Fruit fly (Drosophila melanogaster) whole organism, embryonic: ENCODE results near the gene CG34268.

Experiments
- Abd-B ChIP-seq: fragments of 200-800 bp; sonication (Bioruptor generic); optimal IDR thresholded peaks from 2 replicates; lab custom pipeline; 2018; ENCODE audit warnings: missing biosample characterization, mild to moderate bottlenecking, missing genetic modification characterization, moderate library complexity
- Asciz ChIP-seq: fragments of 200-800 bp; sonication (Bioruptor generic); optimal IDR thresholded peaks from 2 replicates; lab custom pipeline; 2017; ENCODE audit warnings: missing biosample characterization, mild to moderate bottlenecking, missing genetic modification characterization, missing genetic modification reagents
- Awh ChIP-seq: fragments of 200-800 bp; sonication (Bioruptor generic); IDR thresholded peaks from 2 replicates; pipeline ENCODE4, ENCODE4 v1.3.6; 2022; ENCODE audit warnings: missing biosample characterization, missing genetic modification characterization
- Blimp-1 ChIP-seq: fragments of 200-800 bp; sonication (Bioruptor generic); optimal IDR thresholded peaks from 3 replicates; lab custom pipeline; 2018; ENCODE audit warnings: missing biosample characterization, missing genetic modification characterization, mild to moderate bottlenecking, moderate library complexity, missing genetic modification reagents
- CG10565 ChIP-seq: fragments of 200-800 bp; sonication (Bioruptor generic); optimal IDR thresholded peaks from 3 replicates; lab custom pipeline; 2016; ENCODE audit warnings: missing biosample characterization, mild to moderate bottlenecking, missing genetic modification characterization
- CG11456 ChIP-seq: fragments of 200-800 bp; sonication (Bioruptor generic); IDR thresholded peaks from 3 replicates; pipeline ENCODE4 v1.3.6; 2022; ENCODE audit warnings: missing biosample characterization, missing genetic modification characterization
- CG11504 ChIP-seq: fragments of 200-800 bp; sonication (Bioruptor generic); optimal IDR thresholded peaks from 3 replicates; lab custom pipeline; 2019; ENCODE audit warnings: missing biosample characterization, mild to moderate bottlenecking, missing genetic modification characterization, moderate library complexity
- CG12391 ChIP-seq: fragments of 200-800 bp; sonication (Bioruptor generic); optimal IDR thresholded peaks from 3 replicates; lab custom pipeline; 2018; ENCODE audit warnings: missing biosample characterization, mild to moderate bottlenecking, missing genetic modification characterization, moderate library complexity
- CG13296 ChIP-seq: fragments of 200-800 bp; sonication (Bioruptor generic); optimal IDR thresholded peaks from 3 replicates; lab custom pipeline; 2018; ENCODE audit warnings: missing biosample characterization, mild to moderate bottlenecking, missing genetic modification characterization
- CG13624 ChIP-seq: fragments of 200-800 bp; sonication (Bioruptor generic); optimal IDR thresholded peaks from 2 replicates; lab custom pipeline; 2016; ENCODE audit warnings: missing biosample characterization, missing genetic modification characterization
- CG16779 ChIP-seq: fragments of 200-800 bp; sonication (Bioruptor generic); IDR thresholded peaks from 2 replicates; pipeline ENCODE4 v1.3.6; 2022; ENCODE audit warnings: missing biosample characterization, missing genetic modification characterization
- CG16863 ChIP-seq: fragments of 200-800 bp; sonication (Bioruptor generic); optimal IDR thresholded peaks from 3 replicates; lab custom pipeline; 2016; ENCODE audit warnings: missing biosample characterization, missing genetic modification characterization
- CG17361 ChIP-seq: fragments of 200-800 bp; sonication (Bioruptor generic); IDR thresholded peaks from 3 replicates; pipeline ENCODE4 v1.3.6; 2022; ENCODE audit warnings: missing biosample characterization, missing genetic modification characterization
- CG2199 ChIP-seq: fragments of 200-800 bp; sonication (Bioruptor generic); IDR thresholded peaks from 3 replicates; pipeline ENCODE4 v1.3.6; 2022; ENCODE audit warnings: missing biosample characterization, missing genetic modification characterization
- CG30403 ChIP-seq: fragments of 200-800 bp; sonication (Bioruptor generic); optimal IDR thresholded peaks from 3 replicates; lab custom pipeline; 2016; ENCODE audit warnings: missing biosample characterization, missing genetic modification characterization
- CG3163 ChIP-seq: fragments of 200-800 bp; sonication (Bioruptor generic); optimal IDR thresholded peaks from 3 replicates; lab custom pipeline; 2016; ENCODE audit warnings: missing biosample characterization, missing genetic modification characterization
- CG3838 ChIP-seq: fragments of 200-800 bp; sonication (Bioruptor generic); optimal IDR thresholded peaks from 3 replicates; lab custom pipeline; 2016; ENCODE audit warnings: missing biosample characterization, missing genetic modification characterization
- CG4424 ChIP-seq: fragments of 200-800 bp; sonication (Bioruptor generic); optimal IDR thresholded peaks from 3 replicates; lab custom pipeline; 2016; ENCODE audit warnings: missing biosample characterization, missing genetic modification characterization
- CG8924 ChIP-seq: fragments of 200-800 bp; optimal IDR thresholded peaks from 3 replicates; lab custom pipeline; 2019; ENCODE audit warnings: missing biosample characterization, mild to moderate bottlenecking, missing genetic modification characterization, moderate library complexity
- Chrac-16 ChIP-seq: fragments of 200-800 bp; sonication (Bioruptor generic); optimal IDR thresholded peaks from 3 replicates; lab custom pipeline; 2016; ENCODE audit warnings: missing biosample characterization, missing genetic modification characterization
- Dad ChIP-seq: fragments of 200-800 bp; sonication (Bioruptor generic); optimal IDR thresholded peaks from 3 replicates; lab custom pipeline; 2016; ENCODE audit warnings: missing biosample characterization, missing genetic modification characterization
- Drgx ChIP-seq: fragments of 200-800 bp; sonication (Bioruptor generic); IDR thresholded peaks from 2 replicates; pipeline ENCODE4 v1.3.6; 2022; ENCODE audit warnings: missing biosample characterization, missing genetic modification characterization
- HLH3B ChIP-seq: fragments of 200-800 bp; sonication (Bioruptor generic); IDR thresholded peaks from 2 replicates; pipeline ENCODE4 v1.3.6; 2022; ENCODE audit warnings: missing biosample characterization, missing genetic modification characterization
- HLH54F ChIP-seq: fragments of 200-800 bp; sonication (Bioruptor generic); optimal IDR thresholded peaks from 3 replicates; lab custom pipeline; 2016; ENCODE audit warnings: missing biosample characterization, missing genetic modification characterization
- HLHmδ ChIP-seq: fragments of 200-800 bp; sonication (Bioruptor generic); optimal IDR thresholded peaks from 2 replicates; lab custom pipeline; 2018; ENCODE audit warnings: missing biosample characterization, mild to moderate bottlenecking, missing genetic modification characterization, moderate library complexity
- Hand ChIP-seq: fragments of 200-800 bp; sonication (Bioruptor generic); optimal IDR thresholded peaks from 2 replicates; lab custom pipeline; 2017; ENCODE audit warnings: mild to moderate bottlenecking, missing biosample characterization, missing genetic modification reagents, missing genetic modification characterization
- NC2β ChIP-seq: fragments of 200-800 bp; sonication (Bioruptor generic); optimal IDR thresholded peaks from 2 replicates; lab custom pipeline; 2016; ENCODE audit warnings: missing biosample characterization, missing genetic modification characterization
- Side ChIP-seq: fragments of 200-800 bp; sonication (Bioruptor generic); optimal IDR thresholded peaks from 2 replicates; lab custom pipeline; 2016; ENCODE audit warnings: missing biosample characterization, missing genetic modification characterization
- Sry-β ChIP-seq: fragments of 200-800 bp; sonication (Bioruptor generic); optimal IDR thresholded peaks from 2 replicates; lab custom pipeline; 2018; ENCODE audit warnings: missing biosample characterization, mild to moderate bottlenecking, missing genetic modification characterization, moderate library complexity
- Stat92E ChIP-seq, 3 experiments: fragments of >200 bp in 2 of 3; fragments of 200-800 bp in 1 of 3; sonication (Bioruptor generic) in 1 of 3; optimal IDR thresholded peaks; 2 replicates each; lab custom pipeline; 2017 to 2019; ENCODE audit warnings: missing biosample characterization in 3 of 3, missing genetic modification characterization in 3 of 3, mild to moderate bottlenecking in 1 of 3, moderate library complexity in 1 of 3
- ac ChIP-seq: fragments of 200-800 bp; sonication (Bioruptor generic); optimal IDR thresholded peaks from 3 replicates; lab custom pipeline; 2017; ENCODE audit warnings: missing biosample characterization, mild to moderate bottlenecking, missing genetic modification characterization
- ap ChIP-seq: fragments of 200-800 bp; sonication (Bioruptor generic); IDR thresholded peaks from 2 replicates; pipeline ENCODE4 v1.3.6; 2022; ENCODE audit warnings: missing biosample characterization, missing genetic modification characterization
- bab2 ChIP-seq: fragments of 200-800 bp; sonication (Bioruptor generic); optimal IDR thresholded peaks from 2 replicates; lab custom pipeline; 2016; ENCODE audit warnings: missing biosample characterization, missing genetic modification characterization
- chm ChIP-seq: fragments of 200-800 bp; sonication (Bioruptor generic); IDR thresholded peaks from 2 replicates; pipeline ENCODE4 v1.3.6; 2022; ENCODE audit warnings: missing biosample characterization, missing genetic modification characterization
- ci ChIP-seq: fragments of 200-800 bp; sonication (Bioruptor generic); IDR thresholded peaks from 3 replicates; pipeline ENCODE4 v1.3.6; 2022; ENCODE audit warnings: missing biosample characterization, missing genetic modification characterization
- crol ChIP-seq: fragments of 200-800 bp; sonication (Bioruptor generic); IDR thresholded peaks from 2 replicates; pipeline ENCODE4 v1.3.6; 2022; ENCODE audit warnings: missing biosample characterization, missing genetic modification characterization
- crp ChIP-seq, 2 experiments: fragments of 200-800 bp; sonication (Bioruptor generic); optimal IDR thresholded peaks; 2 replicates in 1 of 2; 3 replicates in 1 of 2; lab custom pipeline; 2017; ENCODE audit warnings: missing biosample characterization in 2 of 2, missing genetic modification characterization in 2 of 2, mild to moderate bottlenecking in 1 of 2, moderate library complexity in 1 of 2
- cwo ChIP-seq: fragments of 200-800 bp; sonication (Bioruptor generic); optimal IDR thresholded peaks from 3 replicates; lab custom pipeline; 2017; ENCODE audit warnings: missing biosample characterization, missing genetic modification characterization, mild to moderate bottlenecking, moderate library complexity, missing genetic modification reagents
- dmrt99B ChIP-seq: fragments of 200-800 bp; sonication (Bioruptor generic); optimal IDR thresholded peaks from 2 replicates; lab custom pipeline; 2018; ENCODE audit warnings: missing biosample characterization, mild to moderate bottlenecking, missing genetic modification characterization, moderate library complexity
- eve ChIP-seq, 2 experiments: fragments of >200 bp; optimal IDR thresholded peaks; 2 replicates each; lab custom pipeline; 2017; ENCODE audit warnings: missing biosample characterization in 2 of 2, missing genetic modification characterization in 2 of 2
- fd102C ChIP-seq: fragments of 200-800 bp; sonication (Bioruptor generic); optimal IDR thresholded peaks from 2 replicates; lab custom pipeline; 2018; ENCODE audit warnings: missing biosample characterization, mild to moderate bottlenecking, missing genetic modification characterization, moderate library complexity
- fru ChIP-seq: fragments of >200 bp; optimal IDR thresholded peaks from 2 replicates; lab custom pipeline; 2017
- hkb ChIP-seq, 2 experiments: fragments of 200-800 bp in 1 of 2; fragments of >200 bp in 1 of 2; sonication (Bioruptor generic) in 1 of 2; IDR thresholded peaks in 1 of 2; optimal IDR thresholded peaks in 1 of 2; 2 replicates each; pipeline versions ENCODE4 v1.3.6 to Lab custom; 2017 to 2022; ENCODE audit warnings: missing biosample characterization in 1 of 2, missing genetic modification characterization in 1 of 2
- lbe ChIP-seq: fragments of 200-800 bp; sonication (Bioruptor generic); optimal IDR thresholded peaks from 2 replicates; lab custom pipeline; 2016; ENCODE audit warnings: missing biosample characterization, mild to moderate bottlenecking, missing genetic modification characterization
- maf-S ChIP-seq: fragments of 200-800 bp; sonication (Bioruptor generic); optimal IDR thresholded peaks from 2 replicates; lab custom pipeline; 2016; ENCODE audit warnings: missing biosample characterization, missing genetic modification characterization
- mld ChIP-seq: fragments of 200-800 bp; sonication (Bioruptor generic); IDR thresholded peaks from 3 replicates; pipeline ENCODE4 v1.3.6; 2022; ENCODE audit warnings: missing biosample characterization, missing genetic modification characterization; ENCODE audit not compliant: partially characterized antibody
- pho ChIP-seq: fragments of 200-800 bp; sonication (Bioruptor generic); optimal IDR thresholded peaks from 2 replicates; lab custom pipeline; 2016; ENCODE audit warnings: missing biosample characterization, missing genetic modification characterization
- rib ChIP-seq: fragments of 200-800 bp; sonication (Bioruptor generic); IDR thresholded peaks from 2 replicates; pipeline ENCODE4 v1.3.6; 2022; ENCODE audit warnings: missing biosample characterization, missing genetic modification characterization
- slou ChIP-seq: fragments of 200-800 bp; sonication (Bioruptor generic); optimal IDR thresholded peaks from 3 replicates; lab custom pipeline; 2016; ENCODE audit warnings: missing biosample characterization, missing genetic modification characterization
- tin ChIP-seq: fragments of 200-800 bp; sonication (Bioruptor generic); optimal IDR thresholded peaks from 3 replicates; lab custom pipeline; 2016; ENCODE audit warnings: missing biosample characterization, missing genetic modification characterization
- tx ChIP-seq: fragments of 200-800 bp; sonication (Bioruptor generic); optimal IDR thresholded peaks from 2 replicates; lab custom pipeline; 2016; ENCODE audit warnings: missing biosample characterization, missing genetic modification characterization

CG34268 gene

DNA sequence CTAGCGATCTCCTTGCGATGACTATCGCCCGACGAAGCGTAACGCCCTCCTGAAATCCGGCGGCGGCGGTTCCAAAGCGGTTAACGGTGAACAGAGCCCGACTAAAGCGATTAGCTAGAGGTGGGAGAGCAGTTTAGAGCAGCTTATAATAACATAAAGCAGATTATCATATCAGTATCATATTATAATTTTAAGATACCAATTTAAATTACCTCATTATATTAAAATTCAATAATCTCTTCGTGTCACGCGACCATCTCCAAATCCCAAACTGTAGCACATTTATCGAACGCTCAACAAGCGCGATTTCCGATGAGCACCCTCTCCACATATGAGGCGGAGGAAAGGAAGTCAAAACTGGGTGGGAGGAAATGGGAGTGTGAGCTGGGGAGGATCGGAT, 33.0 kb downstream of the CG34268 start (continued):
- no peak for TF ChIP-seq Hand (GFP tag; lab: Kevin White, UChicago)
- no peak for TF ChIP-seq Abd-B (GFP tag; lab: Kevin White, UChicago)
- TF ChIP-seq CG16863 (GFP tag; lab: Kevin White, UChicago) = no peak
- TF ChIP-seq CG13624 = no peak
- no peak for TF ChIP-seq rib (GFP tag; lab: Robert Waterston, UW)
- TF ChIP-seq Dad (GFP tag; lab: Kevin White, UChicago) = no peak
- TF ChIP-seq slou (GFP tag; lab: Kevin White, UChicago) = no peak
- no peak for TF ChIP-seq Asciz (GFP tag; lab: Kevin White, UChicago)
- peak; percentile 65; the same call in 1 of the 2 replicates for TF ChIP-seq chm (GFP tag; lab: Robert Waterston, UW)
- TF ChIP-seq tin (GFP tag; lab: Kevin White, UChicago) = no peak
- no peak for TF ChIP-seq mld (GFP tag; lab: Robert Waterston, UW)
- TF ChIP-seq CG17361 (GFP tag; lab: Robert Waterston, UW) = 0 out of 3 replicates have a peak, but pooled peaks have one; percentile 28
- TF ChIP-seq bab2 (GFP tag; lab: Kevin White, UChicago) = no peak
- no peak for TF ChIP-seq lbe (GFP tag; lab: Kevin White, UChicago)
- no peak for TF ChIP-seq Side (GFP tag; lab: Kevin White, UChicago)
- TF ChIP-seq ci (GFP tag; lab: Robert Waterston, UW) = peak; percentile 66; the same call in 2 of the 3 replicates
- TF ChIP-seq CG16779 (GFP tag; lab: Robert Waterston, UW) = no peak
- TF ChIP-seq Drgx = 0 out of 2 replicates have a peak, but pooled peaks have one; percentile 28
- TF ChIP-seq HLH3B (GFP tag; lab: Robert Waterston, UW) = no peak; the same call in 1 of the 2 replicates
- no peak for TF ChIP-seq NC2β (GFP tag; lab: Kevin White, UChicago)
- TF ChIP-seq CG11504 = peak; percentile 29
- TF ChIP-seq CG2199 = no peak
- peak; percentile 38 for TF ChIP-seq Blimp-1 (GFP tag; lab: Kevin White, UChicago)
- TF ChIP-seq Stat92E (GFP tag; optimal IDR thresholded peaks at IDR 0.05; lab: Kevin White, UChicago) = no peak
- TF ChIP-seq CG3163 (GFP tag; lab: Kevin White, UChicago) = no peak
- no peak for TF ChIP-seq pho
- peak; percentile 14 for TF ChIP-seq CG30403 (GFP tag; lab: Kevin White, UChicago)
- TF ChIP-seq CG10565 (GFP tag; lab: Kevin White, UChicago) = no peak
- TF ChIP-seq Sry-β (GFP tag; lab: Kevin White, UChicago) = no peak
- TF ChIP-seq hkb (optimal IDR thresholded peaks at IDR 0.05; lab: Kevin White, UChicago) = no peak
- TF ChIP-seq hkb (GFP tag; IDR thresholded peaks at IDR 0.05; lab: Robert Waterston, UW) = peak; percentile 65
- no peak for TF ChIP-seq HLHmδ (GFP tag; lab: Kevin White, UChicago)
- TF ChIP-seq Chrac-16 = no peak
- TF ChIP-seq CG11456 (GFP tag; lab: Robert Waterston, UW) = peak; percentile 65; the same call in 1 of the 3 replicates
- TF ChIP-seq CG4424 (GFP tag; lab: Kevin White, UChicago) = peak; percentile 1
- no peak for TF ChIP-seq CG3838
- no peak for TF ChIP-seq CG13296 (GFP tag; lab: Kevin White, UChicago)
- no peak for TF ChIP-seq cwo (GFP tag; lab: Kevin White, UChicago)
- peak; percentile 6 for TF ChIP-seq CG8924 (tag; lab: Kevin White, UChicago)
- no peak for TF ChIP-seq Awh (GFP tag; lab: Robert Waterston, UW)
- TF ChIP-seq tx (GFP tag; lab: Kevin White, UChicago) = no peak
- TF ChIP-seq fd102C (GFP tag; lab: Kevin White, UChicago) = no peak
- TF ChIP-seq maf-S (GFP tag; lab: Kevin White, UChicago) = no peak
- TF ChIP-seq dmrt99B (tag; lab: Kevin White, UChicago) = peak; percentile 7
- 0 out of 2 replicates have a peak, but pooled peaks have one; percentile 5 for TF ChIP-seq ap (GFP tag; lab: Robert Waterston, UW)
- TF ChIP-seq eve (GFP tag; optimal IDR thresholded peaks at IDR 0.05; lab: Kevin White, UChicago) = no peak
- no peak for TF ChIP-seq ac
- no peak for TF ChIP-seq crol (GFP tag; lab: Robert Waterston, UW)
- TF ChIP-seq HLH54F = no peak
- TF ChIP-seq fru (lab: Kevin White, UChicago) = no peak
- TF ChIP-seq CG12391 (tag; lab: Kevin White, UChicago) = peak; percentile 22
- no peak for TF ChIP-seq crp (GFP tag; optimal IDR thresholded peaks at IDR 0.05; lab: Kevin White, UChicago)
